Fruit fly (Drosophila melanogaster): Measurements from ENCODE around the gene CG12213.

dm6 chr3R:11984441-11984840, 16.9 kb upstream of the CG12213 start, which contains the start of gene CG3397:
- TF ChIP-seq CG10348 (GFP tag; IDR thresholded peaks at IDR 0.05) (no peak), CG32121 (GFP tag; IDR thresholded peaks at IDR 0.05) (no peak), CG17806 (tag; optimal IDR thresholded peaks at IDR 0.05) (no peak), fd96Ca (GFP tag; IDR thresholded peaks at IDR 0.05) (no peak), CG15710 (tag; optimal IDR thresholded peaks at IDR 0.05) (no peak), Pif1A (GFP tag; optimal IDR thresholded peaks at IDR 0.05) (no peak), CG34367 (tag; optimal IDR thresholded peaks at IDR 0.05) (no peak), gl (tag; optimal IDR thresholded peaks at IDR 0.05) (no peak), EcR (GFP tag; optimal IDR thresholded peaks at IDR 0.05) (no peak), CG8159 (tag; optimal IDR thresholded peaks at IDR 0.05) (no peak), rn (GFP tag; IDR thresholded peaks at IDR 0.05) (no peak), D1 (tag; optimal IDR thresholded peaks at IDR 0.05) (no peak)
